Worm (Caenorhabditis elegans) whole organism, L1 larva: ENCODE measurements around the gene fbxb-25.

Experiments used
- C04F5.9 ChIP-seq: sonication (generic microtip); optimal IDR thresholded peaks from 2 replicates; lab custom pipeline; 2016; ENCODE audit warnings: missing genetic modification characterization, missing compliant biosample characterization
- F16B12.6 ChIP-seq: fragments of 150-350 bp; optimal IDR thresholded peaks from 2 replicates; lab custom pipeline; 2014; ENCODE audit warnings: missing biosample characterization, missing genetic modification characterization
- alr-1 ChIP-seq: fragments of 200-800 bp; sonication (Bioruptor generic); optimal IDR thresholded peaks from 2 replicates; lab custom pipeline; 2018; ENCODE audit warnings: borderline replicate concordance, mild to moderate bottlenecking, missing genetic modification characterization, missing compliant biosample characterization
- ceh-82 ChIP-seq, 3 experiments: fragments of 150-350 bp in 1 of 3; sonication (generic microtip) in 2 of 3; optimal IDR thresholded peaks; 2 replicates each; lab custom pipeline; 2014 to 2017; ENCODE audit warnings: missing biosample characterization in 3 of 3, missing genetic modification characterization in 3 of 3
- ces-1 ChIP-seq: fragments of 150-350 bp; optimal IDR thresholded peaks from 2 replicates; lab custom pipeline; 2014; ENCODE audit warnings: missing biosample characterization, missing genetic modification reagents, missing genetic modification characterization
- dsc-1 ChIP-seq: sonication (generic microtip); optimal IDR thresholded peaks from 2 replicates; lab custom pipeline; 2016; ENCODE audit warnings: mild to moderate bottlenecking, missing genetic modification characterization, missing compliant biosample characterization
- egl-27 ChIP-seq, 2 experiments: fragments of 150-350 bp in 1 of 2; sonication (generic microtip); optimal IDR thresholded peaks; 3 replicates each; lab custom pipeline; 2017 to 2018; ENCODE audit warnings: missing biosample characterization in 2 of 2, missing genetic modification characterization in 2 of 2, missing genetic modification reagents in 2 of 2
- elt-2 ChIP-seq: sonication (generic microtip); optimal IDR thresholded peaks from 2 replicates; lab custom pipeline; 2016; ENCODE audit warnings: missing genetic modification characterization, mild to moderate bottlenecking, inconsistent platforms, missing compliant biosample characterization, missing genetic modification reagents
- fkh-10 ChIP-seq: sonication (generic microtip); optimal IDR thresholded peaks from 2 replicates; lab custom pipeline; 2017; ENCODE audit warnings: missing biosample characterization, missing genetic modification reagents, missing genetic modification characterization
- fkh-8 ChIP-seq: sonication (generic microtip); optimal IDR thresholded peaks from 2 replicates; lab custom pipeline; 2016; ENCODE audit warnings: mild to moderate bottlenecking, missing genetic modification characterization, missing compliant biosample characterization
- fos-1 ChIP-seq: fragments of 150-350 bp; optimal IDR thresholded peaks from 2 replicates; lab custom pipeline; 2014; ENCODE audit warnings: missing biosample characterization, missing genetic modification characterization
- hpl-2 ChIP-seq: fragments of 150-350 bp; optimal IDR thresholded peaks from 2 replicates; lab custom pipeline; 2014; ENCODE audit warnings: missing biosample characterization, missing genetic modification reagents, missing genetic modification characterization
- irx-1 ChIP-seq: sonication (generic microtip); optimal IDR thresholded peaks from 2 replicates; lab custom pipeline; 2016; ENCODE audit warnings: missing genetic modification characterization, missing compliant biosample characterization
- isw-1 ChIP-seq: fragments of 200-800 bp; sonication (Bioruptor generic); IDR thresholded peaks from 2 replicates; pipeline ENCODE4 v1.3.6; 2022; ENCODE audit warnings: missing genetic modification characterization, missing compliant biosample characterization
- jun-1 ChIP-seq: fragments of 150-350 bp; optimal IDR thresholded peaks from 2 replicates; lab custom pipeline; 2014; ENCODE audit warnings: missing biosample characterization, missing genetic modification reagents, missing genetic modification characterization
- lin-13 ChIP-seq: fragments of 150-350 bp; optimal IDR thresholded peaks from 2 replicates; lab custom pipeline; 2014; ENCODE audit warnings: missing biosample characterization, missing genetic modification reagents, missing genetic modification characterization
- lin-14 ChIP-seq: fragments of 200-800 bp; sonication (Bioruptor generic); optimal IDR thresholded peaks from 2 replicates; lab custom pipeline; 2018; ENCODE audit warnings: mild to moderate bottlenecking, missing genetic modification characterization, moderate library complexity, missing compliant biosample characterization
- lin-15B ChIP-seq: fragments of 150-350 bp; sonication (generic microtip); optimal IDR thresholded peaks from 3 replicates; lab custom pipeline; 2014; ENCODE audit warnings: missing biosample characterization, missing genetic modification characterization
- lsy-2 ChIP-seq, 2 experiments: fragments of 150-350 bp; optimal IDR thresholded peaks; 2 replicates each; lab custom pipeline; 2014; ENCODE audit warnings: missing biosample characterization in 2 of 2, missing genetic modification characterization in 2 of 2
- mdl-1 ChIP-seq, 2 experiments: fragments of 150-350 bp; optimal IDR thresholded peaks; 2 replicates each; lab custom pipeline; 2014 to 2017; ENCODE audit warnings: missing biosample characterization in 2 of 2, missing genetic modification characterization in 2 of 2, inconsistent platforms in 1 of 2
- mep-1 ChIP-seq: fragments of 150-350 bp; optimal IDR thresholded peaks from 2 replicates; lab custom pipeline; 2014; ENCODE audit warnings: missing biosample characterization, missing genetic modification characterization
- nhr-11 ChIP-seq: fragments of 150-350 bp; optimal IDR thresholded peaks from 2 replicates; lab custom pipeline; 2014; ENCODE audit warnings: missing biosample characterization, missing genetic modification characterization
- nhr-12 ChIP-seq: sonication (generic microtip); optimal IDR thresholded peaks from 2 replicates; lab custom pipeline; 2017; ENCODE audit warnings: missing biosample characterization, missing genetic modification characterization
- nhr-19 ChIP-seq: fragments of 200-800 bp; sonication (Bioruptor generic); conservative IDR thresholded peaks from 2 replicates; pipeline ENCODE4 v1.3.6; 2022; ENCODE audit warnings: missing genetic modification characterization, missing compliant biosample characterization
- nhr-237 ChIP-seq: fragments of 150-350 bp; optimal IDR thresholded peaks from 2 replicates; lab custom pipeline; 2014; ENCODE audit warnings: missing biosample characterization, missing genetic modification characterization
- nhr-71 ChIP-seq: sonication (generic microtip); optimal IDR thresholded peaks from 2 replicates; lab custom pipeline; 2016; ENCODE audit warnings: mild to moderate bottlenecking, missing genetic modification characterization, moderate library complexity, missing compliant biosample characterization
- nhr-77 ChIP-seq: fragments of 150-350 bp; optimal IDR thresholded peaks from 2 replicates; lab custom pipeline; 2014; ENCODE audit warnings: missing biosample characterization, missing genetic modification characterization
- nhr-85 ChIP-seq: sonication (generic microtip); peaks from one replicate; lab custom pipeline; 2016; ENCODE audit warnings: missing genetic modification characterization, inconsistent platforms, missing compliant biosample characterization
- pax-3 ChIP-seq: fragments of 200-800 bp; sonication (Bioruptor generic); optimal IDR thresholded peaks from 2 replicates; lab custom pipeline; 2018; ENCODE audit warnings: mild to moderate bottlenecking, missing genetic modification characterization, moderate library complexity, missing compliant biosample characterization
- snpc-4 ChIP-seq: fragments of 150-350 bp; optimal IDR thresholded peaks from 2 replicates; lab custom pipeline; 2014; ENCODE audit warnings: missing biosample characterization, missing genetic modification characterization
- unc-130 ChIP-seq: fragments of 150-350 bp; optimal IDR thresholded peaks from 2 replicates; lab custom pipeline; 2017; ENCODE audit warnings: missing biosample characterization, missing genetic modification characterization, inconsistent platforms
- unc-62 ChIP-seq: fragments of 150-350 bp; optimal IDR thresholded peaks from 2 replicates; lab custom pipeline; 2014; ENCODE audit warnings: missing biosample characterization, missing genetic modification reagents, missing genetic modification characterization
- unc-86 ChIP-seq: sonication (generic microtip); optimal IDR thresholded peaks from 2 replicates; lab custom pipeline; 2016; ENCODE audit warnings: missing genetic modification characterization, missing compliant biosample characterization
- unc-98 ChIP-seq: fragments of 200-800 bp; sonication (Bioruptor generic); IDR thresholded peaks from 2 replicates; pipeline ENCODE4 v1.3.6; 2022; ENCODE audit warnings: missing genetic modification characterization, missing compliant biosample characterization
- zag-1 ChIP-seq: fragments of 150-350 bp; optimal IDR thresholded peaks from 2 replicates; lab custom pipeline; 2014; ENCODE audit warnings: missing biosample characterization, missing genetic modification characterization
- zip-4 ChIP-seq: fragments of 200-800 bp; sonication (Bioruptor generic); optimal IDR thresholded peaks from 2 replicates; lab custom pipeline; 2018; ENCODE audit warnings: mild to moderate bottlenecking, missing genetic modification characterization, moderate library complexity, missing compliant biosample characterization

fbxb-25 gene

ce11 chrII:1692827-1693226, 9.0 kb downstream of the fbxb-25 start, which contains the start of gene fbxc-21:
fbxc-21 (minus strand) TSS chrII:1692927.
- TF ChIP-seq nhr-12 (tag; lab: Kevin White, UChicago) (no peak), unc-86 (tag; lab: Kevin White, UChicago) (no peak), nhr-11 (no peak), lin-13 (GFP tag; lab: Kevin White, UChicago) (no peak), hpl-2 (GFP tag; lab: Kevin White, UChicago) (no peak)
- TF ChIP-seq, all 84 proteins: peak for 0

DNA sequence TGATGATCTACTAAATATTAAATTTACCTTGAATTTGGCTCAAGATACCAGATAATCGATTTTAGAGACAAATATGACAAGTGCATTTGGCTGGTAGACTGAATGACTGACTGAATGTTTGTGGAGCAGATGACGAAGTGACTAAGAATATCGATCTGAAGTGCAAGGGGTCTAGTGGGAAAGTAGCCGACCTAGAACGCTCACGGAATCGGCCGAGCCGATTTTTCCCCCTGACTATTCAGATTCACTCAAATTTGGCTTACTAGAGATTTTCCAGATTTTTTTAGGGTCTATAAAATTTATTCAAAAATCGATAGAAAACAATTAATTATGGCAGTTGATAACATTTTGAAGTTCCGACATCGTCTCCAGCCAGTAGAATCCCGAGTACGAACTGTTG, 10.7 kb downstream of the fbxb-25 start, which contains the start of gene fbxc-26:
Gene fbxc-26, minus strand, starts transcription at position 101 of the 400 bp plus-strand sequence.
- no peak for TF ChIP-seq ces-1 (GFP tag; lab: Kevin White, UChicago)
- TF ChIP-seq lin-14 (GFP tag; lab: Kevin White, UChicago): no peak

DNA sequence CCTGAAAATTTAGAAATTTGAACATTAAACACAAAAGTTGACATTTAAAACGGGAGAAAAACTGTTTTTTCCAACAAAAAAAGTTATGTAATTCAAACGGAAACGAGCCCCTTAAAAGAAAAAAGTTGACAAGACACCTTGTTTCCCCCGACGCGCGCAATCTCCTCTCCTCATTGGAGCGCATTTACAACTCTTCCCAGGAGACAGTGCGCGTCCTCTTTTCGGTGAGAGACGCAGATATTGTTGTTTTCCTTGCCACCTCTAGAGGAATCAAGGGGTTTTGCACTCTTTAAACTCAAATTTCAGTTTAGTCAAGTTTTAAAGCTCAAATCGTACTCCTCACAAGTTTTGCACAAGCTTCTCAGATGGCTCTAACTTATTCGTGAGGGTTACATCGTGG, 12.0 kb downstream of the fbxb-25 start, which contains the start of gene F58E1.13:
Gene F58E1.13, minus strand, starts transcription at position 12 of the 400 bp plus-strand sequence.
- no peak for TF ChIP-seq jun-1 (tag; lab: Kevin White, UChicago)
- no peak for TF ChIP-seq ceh-82 (tag; optimal IDR thresholded peaks at IDR 0.05; lab: Kevin White, UChicago)
- TF ChIP-seq mep-1: no peak
- no peak for TF ChIP-seq fkh-10
- no peak for TF ChIP-seq C04F5.9 (tag; lab: Kevin White, UChicago)
- no peak for TF ChIP-seq dsc-1 (tag; lab: Kevin White, UChicago)
- TF ChIP-seq zip-4 (GFP tag; lab: Kevin White, UChicago): no peak
- no peak for TF ChIP-seq nhr-19 (GFP tag; lab: Robert Waterston, UW)
- TF ChIP-seq nhr-71: no peak
- no peak for TF ChIP-seq alr-1 (tag; lab: Kevin White, UChicago)
- no peak for TF ChIP-seq unc-98 (GFP tag; lab: Robert Waterston, UW)
- TF ChIP-seq irx-1 (tag; lab: Kevin White, UChicago): no peak
- TF ChIP-seq lin-13 (GFP tag; lab: Kevin White, UChicago): no peak
- no peak for TF ChIP-seq pax-3 (tag; lab: Kevin White, UChicago)
- no peak for TF ChIP-seq snpc-4 (tag; lab: Kevin White, UChicago)
- TF ChIP-seq F16B12.6: no peak

DNA sequence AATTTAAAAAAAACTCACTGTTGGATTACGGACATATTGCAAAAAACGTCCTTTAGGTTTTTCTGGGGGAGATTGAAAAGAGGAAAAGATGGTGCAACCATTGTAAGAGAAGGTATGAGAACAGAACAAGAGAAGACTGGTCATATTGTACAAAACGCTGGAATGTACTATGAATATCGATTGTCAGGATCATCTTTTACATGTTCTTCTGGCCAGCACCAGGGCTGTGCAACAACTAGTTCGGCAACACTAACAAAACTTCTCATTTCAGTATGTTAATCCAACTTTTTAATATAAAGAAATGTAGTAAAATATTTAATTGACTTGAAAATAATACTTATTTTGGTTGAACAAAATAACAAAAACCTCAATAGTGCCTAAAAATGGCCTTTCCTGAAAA, 19.5 kb downstream of the fbxb-25 start, which contains the start of gene fbxb-47:
Gene fbxb-47, minus strand, starts transcription at position 101 of the 400 bp plus-strand sequence.
- TF ChIP-seq fos-1 (tag; lab: Kevin White, UChicago): no peak
- no peak for TF ChIP-seq unc-130
- no peak for TF ChIP-seq nhr-237 (tag; lab: Kevin White, UChicago)
- TF ChIP-seq F16B12.6: no peak
- no peak for TF ChIP-seq unc-62 (GFP tag; lab: Kevin White, UChicago)
- TF ChIP-seq jun-1 (tag; lab: Kevin White, UChicago): no peak
- no peak for TF ChIP-seq fkh-8 (tag; lab: Kevin White, UChicago)
- no peak for TF ChIP-seq lsy-2 (tag; optimal IDR thresholded peaks at IDR 0.05; lab: Kevin White, UChicago)
- TF ChIP-seq nhr-77: no peak
- TF ChIP-seq mep-1: no peak
- no peak for TF ChIP-seq isw-1 (GFP tag; lab: Robert Waterston, UW)
- TF ChIP-seq egl-27 (tag; optimal IDR thresholded peaks at IDR 0.05; lab: Kevin White, UChicago): no peak
- no peak for TF ChIP-seq nhr-85
- TF ChIP-seq dsc-1 (tag; lab: Kevin White, UChicago): no peak

DNA sequence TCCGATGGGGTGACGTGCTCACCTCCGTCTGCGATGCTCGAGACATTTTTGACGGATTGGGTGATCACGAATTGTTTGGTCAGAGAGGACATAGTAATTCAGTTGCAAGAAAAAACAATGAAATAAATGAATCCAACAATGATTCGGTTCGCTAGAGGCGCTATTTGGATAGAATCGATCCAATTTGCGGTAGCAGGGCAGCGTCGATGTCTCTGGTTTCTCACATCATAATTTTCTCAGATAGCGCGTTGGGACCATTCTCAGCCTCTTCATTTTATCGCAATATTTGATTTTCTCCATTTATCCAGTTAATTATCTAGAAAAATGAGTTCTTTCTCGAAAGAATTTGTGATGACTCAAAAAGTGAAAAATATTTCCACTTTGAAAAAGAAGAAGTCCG, 22.5 kb downstream of the fbxb-25 start, which contains the start of gene sdz-18:
Gene sdz-18, minus strand, starts transcription at position 101 of the 400 bp plus-strand sequence.
- TF ChIP-seq zag-1 (tag; lab: Kevin White, UChicago): no peak
- no peak for TF ChIP-seq ceh-82 (tag; optimal IDR thresholded peaks at IDR 0.05; lab: Kevin White, UChicago)
- no peak for TF ChIP-seq lin-15B (tag; lab: Kevin White, UChicago)
- no peak for TF ChIP-seq alr-1 (tag; lab: Kevin White, UChicago)
- TF ChIP-seq unc-62 (GFP tag; lab: Kevin White, UChicago): no peak
- no peak for TF ChIP-seq elt-2 (tag; lab: Kevin White, UChicago)
- no peak for TF ChIP-seq mdl-1 (tag; optimal IDR thresholded peaks at IDR 0.05; lab: Kevin White, UChicago)
